Worm (Caenorhabditis elegans): Measurements from ENCODE around the gene C30B5.6.

DNA sequence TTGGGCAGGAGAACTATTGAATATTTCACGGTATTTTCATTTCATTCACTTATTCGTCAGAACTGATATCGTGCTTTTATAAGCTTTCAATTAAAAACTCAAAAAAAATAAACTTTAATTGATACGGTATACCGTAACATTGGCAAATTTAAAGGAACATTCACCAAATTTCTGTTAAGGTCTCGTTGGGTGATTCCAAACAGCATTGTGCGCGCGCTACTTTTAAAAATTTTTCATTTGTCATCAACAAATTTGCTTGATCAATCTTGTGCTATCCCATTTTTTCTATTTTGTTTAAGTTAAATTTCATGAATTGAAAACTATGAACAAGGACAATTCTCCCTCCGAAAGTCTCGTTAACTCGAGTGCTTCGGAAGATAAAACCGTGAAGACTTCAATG is 24.0 kb downstream of the C30B5.6 start, which contains the start of gene szy-4:
- TF ChIP-seq C16A3.4 (tag; optimal IDR thresholded peaks at IDR 0.05) = no peak
- no peak for TF ChIP-seq lin-13 (GFP tag; optimal IDR thresholded peaks at IDR 0.05)
- no peak for TF ChIP-seq ztf-4 (tag; optimal IDR thresholded peaks at IDR 0.05)
- no peak for TF ChIP-seq lin-14 (GFP tag; optimal IDR thresholded peaks at IDR 0.05)
- no peak for TF ChIP-seq pqm-1 (tag; optimal IDR thresholded peaks at IDR 0.05)
- TF ChIP-seq C34B4.2 (tag; optimal IDR thresholded peaks at IDR 0.05) = no peak
- no peak for TF ChIP-seq ama-1 (optimal IDR thresholded peaks at IDR 0.05)
- no peak for TF ChIP-seq nhr-237 (tag; optimal IDR thresholded peaks at IDR 0.05)
- TF ChIP-seq irx-1 (tag; optimal IDR thresholded peaks at IDR 0.05) = no peak
- no peak for TF ChIP-seq elt-3 (tag; optimal IDR thresholded peaks at IDR 0.05)
- TF ChIP-seq unc-130 (tag; optimal IDR thresholded peaks at IDR 0.05) = no peak
- no peak for TF ChIP-seq nhr-19 (GFP tag; conservative IDR thresholded peaks at IDR 0.05)
- TF ChIP-seq lin-35 (GFP tag; optimal IDR thresholded peaks at IDR 0.05) = no peak
